Worm (Caenorhabditis elegans) whole organism, L1 larva: ENCODE measurements around the gene ugt-13.

Experiments used
- C04F5.9 ChIP-seq: sonication (generic microtip); optimal IDR thresholded peaks from 2 replicates; lab custom pipeline; 2016; ENCODE audit warnings: missing genetic modification characterization, missing compliant biosample characterization
- C16A3.4 ChIP-seq: fragments of 150-350 bp; optimal IDR thresholded peaks from 2 replicates; lab custom pipeline; 2014; ENCODE audit warnings: missing biosample characterization, missing genetic modification characterization
- aly-2 ChIP-seq: fragments of 150-350 bp; optimal IDR thresholded peaks from 2 replicates; lab custom pipeline; 2014; ENCODE audit warnings: missing biosample characterization, missing genetic modification characterization
- ceh-8 ChIP-seq: fragments of 200-800 bp; sonication (Bioruptor generic); optimal IDR thresholded peaks from 2 replicates; lab custom pipeline; 2018; ENCODE audit warnings: mild to moderate bottlenecking, missing genetic modification characterization, moderate library complexity, missing compliant biosample characterization
- ceh-88 ChIP-seq: fragments of 200-800 bp; sonication (Bioruptor generic); IDR thresholded peaks from 2 replicates; pipeline ENCODE4 v1.3.6; 2022; ENCODE audit warnings: missing genetic modification characterization, missing compliant biosample characterization
- efl-1 ChIP-seq, 4 experiments: fragments of 150-350 bp; optimal IDR thresholded peaks in 3 of 4; peaks in 1 of 4; 1 replicate in 1 of 4; 2 replicates in 3 of 4; lab custom pipeline; 2014; ENCODE audit warnings: missing biosample characterization in 2 of 4, missing genetic modification characterization in 2 of 4, missing genetic modification reagents in 2 of 4
- efl-3 ChIP-seq: fragments of 200-800 bp; sonication (Bioruptor generic); optimal IDR thresholded peaks from 2 replicates; lab custom pipeline; 2018; ENCODE audit warnings: mild to moderate bottlenecking, missing genetic modification characterization, missing compliant biosample characterization
- egl-13 ChIP-seq: sonication (generic microtip); optimal IDR thresholded peaks from 2 replicates; lab custom pipeline; 2016; ENCODE audit warnings: missing genotype, missing genetic modification reagents, missing genetic modification characterization, missing compliant biosample characterization
- elt-3 ChIP-seq, 6 experiments: fragments of 150-350 bp in 1 of 6; sonication (generic microtip); optimal IDR thresholded peaks; 2 replicates each; lab custom pipeline; 2017 to 2018; ENCODE audit warnings: missing biosample characterization in 6 of 6, missing genetic modification characterization in 6 of 6, inconsistent platforms in 1 of 6
- fkh-10 ChIP-seq: sonication (generic microtip); optimal IDR thresholded peaks from 2 replicates; lab custom pipeline; 2017; ENCODE audit warnings: missing biosample characterization, missing genetic modification reagents, missing genetic modification characterization
- fkh-4 ChIP-seq: sonication (generic microtip); optimal IDR thresholded peaks from 2 replicates; lab custom pipeline; 2016; ENCODE audit warnings: missing compliant biosample characterization, missing genetic modification characterization, borderline replicate concordance
- hlh-17 ChIP-seq: fragments of 200-800 bp; sonication (Bioruptor generic); optimal IDR thresholded peaks from 2 replicates; lab custom pipeline; 2018; ENCODE audit warnings: missing genetic modification characterization, mild to moderate bottlenecking, missing compliant biosample characterization, moderate library complexity, borderline replicate concordance
- hlh-4 ChIP-seq: sonication (generic microtip); optimal IDR thresholded peaks from 2 replicates; lab custom pipeline; 2016; ENCODE audit warnings: mild to moderate bottlenecking, missing genetic modification characterization, missing compliant biosample characterization
- irx-1 ChIP-seq: sonication (generic microtip); optimal IDR thresholded peaks from 2 replicates; lab custom pipeline; 2016; ENCODE audit warnings: missing genetic modification characterization, missing compliant biosample characterization
- lin-14 ChIP-seq: fragments of 200-800 bp; sonication (Bioruptor generic); optimal IDR thresholded peaks from 2 replicates; lab custom pipeline; 2018; ENCODE audit warnings: mild to moderate bottlenecking, missing genetic modification characterization, moderate library complexity, missing compliant biosample characterization
- lin-35 ChIP-seq, 2 experiments: fragments of 150-350 bp; optimal IDR thresholded peaks; 2 replicates each; lab custom pipeline; 2014; ENCODE audit warnings: missing biosample characterization in 2 of 2, missing genetic modification characterization in 2 of 2, missing genetic modification reagents in 2 of 2
- lin-39 ChIP-seq: fragments of 150-350 bp; optimal IDR thresholded peaks from 2 replicates; lab custom pipeline; 2014; ENCODE audit warnings: missing biosample characterization, missing genetic modification reagents, missing genetic modification characterization
- mab-9 ChIP-seq: fragments of 200-800 bp; sonication (Bioruptor generic); IDR thresholded peaks from 2 replicates; pipeline ENCODE4 v1.3.6; 2022; ENCODE audit warnings: missing genetic modification reagents, missing genetic modification characterization, missing compliant biosample characterization
- mdl-1 ChIP-seq, 2 experiments: fragments of 150-350 bp; optimal IDR thresholded peaks; 2 replicates each; lab custom pipeline; 2014 to 2017; ENCODE audit warnings: missing biosample characterization in 2 of 2, missing genetic modification characterization in 2 of 2, inconsistent platforms in 1 of 2
- mep-1 ChIP-seq: fragments of 150-350 bp; optimal IDR thresholded peaks from 2 replicates; lab custom pipeline; 2014; ENCODE audit warnings: missing biosample characterization, missing genetic modification characterization
- nhr-11 ChIP-seq: fragments of 150-350 bp; optimal IDR thresholded peaks from 2 replicates; lab custom pipeline; 2014; ENCODE audit warnings: missing biosample characterization, missing genetic modification characterization
- nhr-20 ChIP-seq: sonication (generic microtip); optimal IDR thresholded peaks from 2 replicates; lab custom pipeline; 2016; ENCODE audit warnings: mild to moderate bottlenecking, missing genetic modification characterization, missing compliant biosample characterization
- nhr-47 ChIP-seq: sonication (generic microtip); optimal IDR thresholded peaks from 2 replicates; lab custom pipeline; 2016; ENCODE audit warnings: mild to moderate bottlenecking, missing genetic modification characterization, moderate library complexity, missing compliant biosample characterization
- nhr-77 ChIP-seq: fragments of 150-350 bp; optimal IDR thresholded peaks from 2 replicates; lab custom pipeline; 2014; ENCODE audit warnings: missing biosample characterization, missing genetic modification characterization
- pag-3 ChIP-seq: sonication (generic microtip); optimal IDR thresholded peaks from 2 replicates; lab custom pipeline; 2017; ENCODE audit warnings: missing genetic modification characterization, mild to moderate bottlenecking, missing compliant biosample characterization, antibody characterized with exemption, borderline replicate concordance; ENCODE audit not compliant: insufficient read depth
- pax-3 ChIP-seq: fragments of 200-800 bp; sonication (Bioruptor generic); optimal IDR thresholded peaks from 2 replicates; lab custom pipeline; 2018; ENCODE audit warnings: mild to moderate bottlenecking, missing genetic modification characterization, moderate library complexity, missing compliant biosample characterization
- rnt-1 ChIP-seq: sonication (generic microtip); optimal IDR thresholded peaks from 2 replicates; lab custom pipeline; 2016; ENCODE audit warnings: mild to moderate bottlenecking, missing genetic modification characterization, moderate library complexity, missing compliant biosample characterization
- snu-23 ChIP-seq: sonication (generic microtip); optimal IDR thresholded peaks from 2 replicates; lab custom pipeline; 2016; ENCODE audit warnings: missing genetic modification characterization, missing compliant biosample characterization
- sox-4 ChIP-seq: sonication (generic microtip); optimal IDR thresholded peaks from 2 replicates; lab custom pipeline; 2016; ENCODE audit warnings: missing genetic modification characterization, missing compliant biosample characterization
- sup-37 ChIP-seq: fragments of 200-800 bp; sonication (Bioruptor generic); optimal IDR thresholded peaks from 2 replicates; lab custom pipeline; 2018; ENCODE audit warnings: mild to moderate bottlenecking, missing genetic modification characterization, missing compliant biosample characterization
- swsn-7 ChIP-seq: sonication (generic microtip); optimal IDR thresholded peaks from 2 replicates; lab custom pipeline; 2016; ENCODE audit warnings: missing genetic modification characterization, missing compliant biosample characterization
- tbx-2 ChIP-seq: sonication (generic microtip); optimal IDR thresholded peaks from 2 replicates; lab custom pipeline; 2016; ENCODE audit warnings: missing genetic modification characterization, missing compliant biosample characterization
- tlp-1 ChIP-seq: fragments of 150-350 bp; optimal IDR thresholded peaks from 2 replicates; lab custom pipeline; 2014; ENCODE audit warnings: missing biosample characterization, missing genetic modification characterization
- unc-130 ChIP-seq: fragments of 150-350 bp; optimal IDR thresholded peaks from 2 replicates; lab custom pipeline; 2017; ENCODE audit warnings: missing biosample characterization, missing genetic modification characterization, inconsistent platforms
- unc-62 ChIP-seq: fragments of 150-350 bp; optimal IDR thresholded peaks from 2 replicates; lab custom pipeline; 2014; ENCODE audit warnings: missing biosample characterization, missing genetic modification reagents, missing genetic modification characterization
- zag-1 ChIP-seq: fragments of 150-350 bp; optimal IDR thresholded peaks from 2 replicates; lab custom pipeline; 2014; ENCODE audit warnings: missing biosample characterization, missing genetic modification characterization

ugt-13 gene

DNA sequence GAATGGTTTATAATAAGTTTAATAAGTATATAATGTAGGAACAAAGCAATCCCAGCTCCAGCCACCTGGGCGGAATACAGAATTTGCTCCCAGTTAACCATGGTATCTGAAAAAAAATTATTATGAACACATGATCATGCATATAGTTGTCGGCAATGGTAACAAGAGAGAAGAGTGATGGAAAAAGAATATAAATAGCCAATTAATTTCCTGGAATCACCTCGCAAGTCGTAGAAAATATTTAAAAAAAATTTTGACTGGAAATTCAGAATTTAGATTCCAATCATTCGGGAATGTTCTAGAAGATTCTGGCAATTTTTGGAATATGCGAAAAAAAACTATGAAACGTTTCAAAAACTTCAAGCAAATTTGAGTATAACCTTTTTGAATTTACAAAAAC, 35.5 kb downstream of the ugt-13 start, which contains the start of gene str-211:
Gene str-211, minus strand, starts transcription at position 101 of the 400 bp plus-strand sequence.
- TF ChIP-seq fkh-10 (GFP tag; lab: Kevin White, UChicago) (no peak), egl-13 (tag; lab: Kevin White, UChicago) (no peak), ceh-88 (GFP tag; lab: Robert Waterston, UW) (no peak), mdl-1 (tag; optimal IDR thresholded peaks at IDR 0.05; lab: Kevin White, UChicago) (no peak), hlh-17 (no peak), sup-37 (no peak), irx-1 (tag; lab: Kevin White, UChicago) (no peak), mep-1 (tag; lab: Kevin White, UChicago) (no peak), lin-35 (GFP tag; optimal IDR thresholded peaks at IDR 0.05; lab: Kevin White, UChicago) (no peak)

DNA sequence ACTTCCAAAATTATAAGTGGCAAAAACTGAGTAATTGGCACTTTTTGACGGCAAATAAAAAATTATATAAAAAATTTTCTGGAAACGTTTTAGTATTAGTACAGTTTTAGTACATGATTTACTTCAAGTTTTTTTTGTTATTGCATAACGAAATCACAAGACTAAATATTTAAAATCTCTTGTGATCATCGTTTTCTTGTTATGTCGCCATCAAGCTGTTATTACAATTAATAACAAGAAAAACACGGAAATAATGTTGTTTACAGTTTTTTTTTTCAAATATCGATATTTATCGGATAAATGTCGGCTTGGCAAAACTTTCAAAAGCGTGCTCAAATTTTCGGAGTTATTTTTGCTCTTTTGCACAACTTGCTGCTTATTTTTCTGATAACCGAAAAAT, 40.0 kb downstream of the ugt-13 start, which contains the start of gene str-209:
Gene str-209, plus strand, starts transcription at position 301 of the 400 bp plus-strand sequence.
- TF ChIP-seq lin-14 (no peak), unc-62 (GFP tag; lab: Kevin White, UChicago) (no peak), unc-130 (tag; lab: Kevin White, UChicago) (no peak), snu-23 (GFP tag; lab: Kevin White, UChicago) (no peak), lin-39 (tag; lab: Kevin White, UChicago) (no peak), C04F5.9 (no peak), tbx-2 (no peak), nhr-11 (tag; lab: Kevin White, UChicago) (no peak), zag-1 (tag; lab: Kevin White, UChicago) (no peak), nhr-77 (tag; lab: Kevin White, UChicago) (no peak), elt-3 (tag; optimal IDR thresholded peaks at IDR 0.05; lab: Kevin White, UChicago) (no peak), swsn-7 (tag; lab: Kevin White, UChicago) (no peak), efl-1 (optimal IDR thresholded peaks at IDR 0.05; lab: Kevin White, UChicago) (no peak), efl-1 (GFP tag; optimal IDR thresholded peaks at IDR 0.05 in 1 of 2; lab: Kevin White, UChicago) (no peak), hlh-4 (tag; lab: Kevin White, UChicago) (no peak), mdl-1 (tag; optimal IDR thresholded peaks at IDR 0.05; lab: Kevin White, UChicago) (no peak)

DNA sequence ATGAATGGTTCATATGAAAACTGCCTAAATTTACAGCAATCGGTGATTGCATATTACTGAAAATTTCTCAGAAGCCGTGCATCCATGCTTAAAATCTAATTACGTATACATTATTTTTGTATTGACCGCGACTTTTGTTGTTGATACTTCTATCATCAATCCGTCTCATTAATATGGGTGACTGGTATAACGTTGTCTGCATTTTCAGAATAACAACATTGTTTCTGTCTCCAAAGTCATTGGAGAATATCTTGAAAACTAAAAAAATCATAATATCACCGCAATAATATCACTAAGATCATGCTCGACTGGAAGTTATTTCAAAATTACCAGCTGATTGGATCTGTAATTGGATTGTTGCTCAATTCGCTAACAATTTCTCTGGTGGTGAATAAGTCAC, 42.8 kb downstream of the ugt-13 start, which contains the start of gene str-207:
Gene str-207, plus strand, starts transcription at position 301 of the 400 bp plus-strand sequence.
- TF ChIP-seq efl-1 (optimal IDR thresholded peaks at IDR 0.05; lab: Kevin White, UChicago) (no peak), efl-1 (GFP tag; optimal IDR thresholded peaks at IDR 0.05 in 1 of 2; lab: Kevin White, UChicago) (peak in 1 of 2 experiments; percentile 63), C16A3.4 (tag; lab: Kevin White, UChicago) (no peak)

DNA sequence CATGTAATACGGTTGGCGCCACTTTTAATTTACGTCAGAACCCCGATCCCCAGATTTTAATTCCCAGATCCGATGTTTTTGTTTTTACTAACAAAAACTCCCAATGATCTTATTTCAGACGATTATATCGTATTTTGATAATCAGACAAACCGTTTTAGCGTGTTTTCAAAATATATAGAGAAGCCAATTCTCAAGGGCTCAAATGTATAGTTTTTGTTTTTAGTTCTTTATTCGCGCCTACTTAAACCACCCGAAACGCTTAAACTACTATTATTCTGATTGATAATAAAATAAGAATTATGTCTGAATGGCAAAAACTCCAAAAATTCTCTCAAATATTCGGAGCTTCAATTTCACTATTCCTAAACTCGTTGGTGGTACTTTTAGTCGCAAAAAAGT, 47.8 kb downstream of the ugt-13 start, which contains the start of gene str-208:
Gene str-208, plus strand, starts transcription at position 301 of the 400 bp plus-strand sequence.
- no peak for TF ChIP-seq rnt-1 (tag; lab: Kevin White, UChicago)
- TF ChIP-seq efl-1 (optimal IDR thresholded peaks at IDR 0.05; lab: Kevin White, UChicago) = no peak
- peak in 1 of 2 experiments; percentile 4 for TF ChIP-seq efl-1 (GFP tag; optimal IDR thresholded peaks at IDR 0.05 in 1 of 2; lab: Kevin White, UChicago)

DNA sequence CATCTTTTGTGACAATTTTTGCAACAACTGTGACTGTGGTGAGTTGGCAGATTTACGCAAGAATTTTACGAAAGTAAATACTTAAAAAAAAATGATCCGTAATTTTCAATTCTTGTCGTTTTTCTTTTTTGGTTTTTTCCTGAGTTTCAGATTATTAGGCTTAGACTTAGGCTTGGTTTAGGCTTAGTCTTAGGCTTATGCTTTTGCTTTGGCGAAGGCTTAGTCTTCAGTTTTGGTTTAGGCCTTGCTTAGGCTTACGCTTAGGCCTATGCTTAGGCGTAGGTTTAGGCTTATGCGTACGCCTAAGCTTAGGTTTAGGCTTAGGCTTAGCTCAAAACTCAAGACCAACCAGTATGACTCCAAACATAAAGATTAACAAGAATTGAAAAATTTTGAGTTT, 48.9 kb downstream of the ugt-13 start:
- TF ChIP-seq nhr-11 (tag; lab: Kevin White, UChicago) (no peak), sox-4 (no peak), pag-3 (tag; lab: Kevin White, UChicago) (no peak), sup-37 (no peak), aly-2 (tag; lab: Kevin White, UChicago) (no peak), ceh-8 (GFP tag; lab: Kevin White, UChicago) (no peak), swsn-7 (tag; lab: Kevin White, UChicago) (no peak), efl-3 (GFP tag; lab: Kevin White, UChicago) (no peak), efl-1 (optimal IDR thresholded peaks at IDR 0.05; lab: Kevin White, UChicago) (no peak), efl-1 (GFP tag; optimal IDR thresholded peaks at IDR 0.05 in 1 of 2; lab: Kevin White, UChicago) (no peak), fkh-4 (tag; lab: Kevin White, UChicago) (no peak), fkh-10 (GFP tag; lab: Kevin White, UChicago) (no peak), snu-23 (GFP tag; lab: Kevin White, UChicago) (no peak), tlp-1 (no peak), nhr-47 (tag; lab: Kevin White, UChicago) (no peak), nhr-20 (tag; lab: Kevin White, UChicago) (no peak), pax-3 (tag; lab: Kevin White, UChicago) (no peak), unc-62 (GFP tag; lab: Kevin White, UChicago) (no peak), mab-9 (GFP tag; lab: Robert Waterston, UW) (no peak)
- TF ChIP-seq, all 84 proteins: peak for 0
